Worm (Caenorhabditis elegans): Measurements from ENCODE around the gene tbx-38.

Gene tbx-38

ce11 chrIII:11823260-11823659 is 37.4 kb upstream of the tbx-38 start, which contains the start of gene C18D11.3 (continued):
- TF ChIP-seq nhr-47 (tag; optimal IDR thresholded peaks at IDR 0.05) (peak; percentile 82), pax-3 (tag; optimal IDR thresholded peaks at IDR 0.05) (peak; percentile 55), isw-1 (GFP tag; IDR thresholded peaks at IDR 0.05) (peak; percentile 74), jun-1 (tag; optimal IDR thresholded peaks at IDR 0.05) (peak; percentile 52), lin-39 (tag; optimal IDR thresholded peaks at IDR 0.05) (peak; percentile 44), unc-98 (GFP tag; IDR thresholded peaks at IDR 0.05) (peak; percentile 6; the same call in 1 of the 2 replicates), lsy-2 (tag; optimal IDR thresholded peaks at IDR 0.05) (peak; percentile 96 to 99), fos-1 (tag; optimal IDR thresholded peaks at IDR 0.05) (peak; percentile 77), lin-13 (GFP tag; optimal IDR thresholded peaks at IDR 0.05) (peak; percentile 91), unc-130 (tag; optimal IDR thresholded peaks at IDR 0.05) (peak; percentile 97), rnt-1 (tag; optimal IDR thresholded peaks at IDR 0.05) (peak; percentile 92), xbp-1 (tag; optimal IDR thresholded peaks at IDR 0.05) (peak; percentile 73), Y116A8C.19 (tag; optimal IDR thresholded peaks at IDR 0.05; ENCODE audit: borderline replicate concordance) (no peak), mep-1 (tag; optimal IDR thresholded peaks at IDR 0.05) (peak; percentile 94), tbx-2 (tag; optimal IDR thresholded peaks at IDR 0.05) (peak; percentile 88), nhr-237 (tag; optimal IDR thresholded peaks at IDR 0.05) (peak; percentile 16), irx-1 (tag; optimal IDR thresholded peaks at IDR 0.05) (peak; percentile 60), skn-1 (tag; optimal IDR thresholded peaks at IDR 0.05) (peak; percentile 88), blmp-1 (tag; optimal IDR thresholded peaks at IDR 0.05) (peak; percentile 74), lin-14 (GFP tag; optimal IDR thresholded peaks at IDR 0.05) (peak; percentile 94), fkh-10 (GFP tag; optimal IDR thresholded peaks at IDR 0.05) (peak; percentile 38), egl-27 (tag; optimal IDR thresholded peaks at IDR 0.05) (peak; percentile 1 to 44), unc-86 (tag; optimal IDR thresholded peaks at IDR 0.05) (peak; percentile 60), nhr-12 (tag; optimal IDR thresholded peaks at IDR 0.05) (no peak), nhr-19 (GFP tag; conservative IDR thresholded peaks at IDR 0.05) (peak; percentile 79), elt-2 (tag; optimal IDR thresholded peaks at IDR 0.05) (peak; percentile 65), swsn-7 (tag; optimal IDR thresholded peaks at IDR 0.05) (peak; percentile 75), ets-5 (GFP tag; IDR thresholded peaks at IDR 0.05) (no peak), snpc-4 (tag; optimal IDR thresholded peaks at IDR 0.05) (peak; percentile 88), sptf-1 (tag; optimal IDR thresholded peaks at IDR 0.05) (no peak), nhr-28 (tag; optimal IDR thresholded peaks at IDR 0.05) (no peak), tlp-1 (tag; optimal IDR thresholded peaks at IDR 0.05) (no peak), efl-1 (optimal IDR thresholded peaks at IDR 0.05) (peak; percentile 84 to 86), efl-1 (GFP tag; optimal IDR thresholded peaks at IDR 0.05 in 1 of 2) (peak; percentile 81 to 97), efl-3 (GFP tag; optimal IDR thresholded peaks at IDR 0.05) (no peak), fkh-4 (tag; optimal IDR thresholded peaks at IDR 0.05; ENCODE audit: borderline replicate concordance) (no peak), hlh-17 (GFP tag; optimal IDR thresholded peaks at IDR 0.05; ENCODE audit: borderline replicate concordance) (no peak), C16A3.4 (tag; optimal IDR thresholded peaks at IDR 0.05) (peak; percentile 94), nhr-85 (tag) (peak; percentile 89), nhr-71 (tag; optimal IDR thresholded peaks at IDR 0.05) (peak; percentile 92)

ce11 chrIII:11822407-11822806 is 36.5 kb upstream of the tbx-38 start, which contains the start of gene maa-1:
maa-1 (minus strand) TSS chrIII:11822526.
- TF ChIP-seq elt-2 (tag; optimal IDR thresholded peaks at IDR 0.05) (peak; percentile 57), nhr-47 (tag; optimal IDR thresholded peaks at IDR 0.05) (no peak), nhr-20 (tag; optimal IDR thresholded peaks at IDR 0.05) (peak; percentile 18)

- TF ChIP-seq lin-35 (GFP tag; optimal IDR thresholded peaks at IDR 0.05) (no peak), snpc-4 (tag; optimal IDR thresholded peaks at IDR 0.05) (peak; percentile 90), ceh-8 (GFP tag; optimal IDR thresholded peaks at IDR 0.05) (no peak), unc-130 (tag; optimal IDR thresholded peaks at IDR 0.05) (no peak), nhr-71 (tag; optimal IDR thresholded peaks at IDR 0.05) (peak; percentile 15), elt-3 (tag; optimal IDR thresholded peaks at IDR 0.05) (no peak)
Observed at ce11 chrIII:11817865-11818264, 32.0 kb upstream of the tbx-38 start.
